Fruit fly (Drosophila melanogaster) whole organism, prepupa: ENCODE data around the gene aurA.
"Not testable (repeated sequence)": the region's sequence is repeated elsewhere in the genome, so short reads cannot be mapped to it uniquely, and the experiment has no call there.

Experiments
- Blimp-1 ChIP-seq: fragments of 200-800 bp; sonication (Bioruptor generic); optimal IDR thresholded peaks from 3 replicates; lab custom pipeline; 2017; ENCODE audit warnings: missing biosample characterization, missing genetic modification characterization, mild to moderate bottlenecking, moderate library complexity, missing genetic modification reagents
- CG10631 ChIP-seq: fragments of 200-800 bp; sonication (Bioruptor generic); optimal IDR thresholded peaks from 2 replicates; lab custom pipeline; 2016; ENCODE audit warnings: missing biosample characterization, missing genetic modification characterization
- CG11294 ChIP-seq: fragments of 200-800 bp; sonication (Bioruptor generic); IDR thresholded peaks from 2 replicates; pipeline ENCODE4 v1.3.6; 2022; ENCODE audit warnings: missing biosample characterization, missing genetic modification characterization
- CG11762 ChIP-seq: fragments of 200-800 bp; sonication (Bioruptor generic); optimal IDR thresholded peaks from 3 replicates; lab custom pipeline; 2016; ENCODE audit warnings: missing biosample characterization, missing genetic modification characterization; ENCODE audit not compliant: insufficient read depth
- CG15336 ChIP-seq: fragments of 200-800 bp; sonication (Bioruptor generic); IDR thresholded peaks from 2 replicates; pipeline ENCODE4 v1.3.6; 2022; ENCODE audit warnings: missing biosample characterization, missing genetic modification characterization
- CG1621 ChIP-seq: fragments of 200-800 bp; sonication (Bioruptor generic); optimal IDR thresholded peaks from 3 replicates; lab custom pipeline; 2018; ENCODE audit warnings: missing biosample characterization, mild to moderate bottlenecking, missing genetic modification characterization
- CG16779 ChIP-seq: fragments of 200-800 bp; sonication (Bioruptor generic); optimal IDR thresholded peaks from 3 replicates; lab custom pipeline; 2017; ENCODE audit warnings: missing biosample characterization, mild to moderate bottlenecking, missing genetic modification characterization
- CG34406 ChIP-seq: fragments of 200-800 bp; sonication (Bioruptor generic); optimal IDR thresholded peaks from 3 replicates; lab custom pipeline; 2016; ENCODE audit warnings: missing biosample characterization, missing genetic modification characterization
- CG3919 ChIP-seq: fragments of 200-800 bp; sonication (Bioruptor generic); optimal IDR thresholded peaks from 3 replicates; lab custom pipeline; 2016; ENCODE audit warnings: missing biosample characterization, missing genetic modification characterization
- CG4318 ChIP-seq: fragments of 200-800 bp; sonication (Bioruptor generic); optimal IDR thresholded peaks from 3 replicates; lab custom pipeline; 2017; ENCODE audit warnings: missing biosample characterization, mild to moderate bottlenecking, missing genetic modification characterization
- CG6163 ChIP-seq: fragments of 200-800 bp; sonication (Bioruptor generic); IDR thresholded peaks from 3 replicates; pipeline ENCODE4 v1.3.6; 2022; ENCODE audit warnings: missing biosample characterization, missing genetic modification characterization
- CG6276 ChIP-seq: fragments of 200-800 bp; sonication (Bioruptor generic); optimal IDR thresholded peaks from 2 replicates; lab custom pipeline; 2017; ENCODE audit warnings: missing biosample characterization, mild to moderate bottlenecking, missing genetic modification characterization
- CG6808 ChIP-seq: fragments of 200-800 bp; sonication (Bioruptor generic); optimal IDR thresholded peaks from 3 replicates; lab custom pipeline; 2017; ENCODE audit warnings: missing biosample characterization, missing genetic modification characterization, mild to moderate bottlenecking, moderate library complexity, missing genetic modification reagents
- CG7368 ChIP-seq: fragments of 200-800 bp; sonication (Bioruptor generic); optimal IDR thresholded peaks from 3 replicates; lab custom pipeline; 2016; ENCODE audit warnings: missing biosample characterization, missing genetic modification characterization
- CG8632 ChIP-seq: fragments of 200-800 bp; sonication (Bioruptor generic); optimal IDR thresholded peaks from 3 replicates; lab custom pipeline; 2016; ENCODE audit warnings: missing biosample characterization, missing genetic modification characterization
- CG9139 ChIP-seq: fragments of 200-800 bp; sonication (Bioruptor generic); optimal IDR thresholded peaks from 3 replicates; lab custom pipeline; 2017; ENCODE audit warnings: missing biosample characterization, mild to moderate bottlenecking, missing genetic modification characterization
- Eip75B ChIP-seq: fragments of 200-800 bp; sonication (Bioruptor generic); optimal IDR thresholded peaks from 3 replicates; lab custom pipeline; 2016; ENCODE audit warnings: missing biosample characterization, missing genetic modification characterization
- Eip78C ChIP-seq: fragments of 200-800 bp; sonication (Bioruptor generic); peaks from one replicate; lab custom pipeline; 2016; ENCODE audit warnings: missing biosample characterization, missing genetic modification characterization
- Eip93F ChIP-seq: fragments of 200-800 bp; sonication (Bioruptor generic); optimal IDR thresholded peaks from 2 replicates; lab custom pipeline; 2016; ENCODE audit warnings: missing biosample characterization, mild to moderate bottlenecking, missing genetic modification characterization
- Ets21C ChIP-seq: fragments of 200-800 bp; sonication (Bioruptor generic); optimal IDR thresholded peaks from 3 replicates; lab custom pipeline; 2016; ENCODE audit warnings: missing biosample characterization, missing genetic modification characterization
- Ets96B ChIP-seq: fragments of 200-800 bp; optimal IDR thresholded peaks from 2 replicates; lab custom pipeline; 2019; ENCODE audit warnings: missing biosample characterization, mild to moderate bottlenecking, missing genetic modification characterization, moderate library complexity
- Gug ChIP-seq: fragments of 200-800 bp; sonication (Bioruptor generic); IDR thresholded peaks from 2 replicates; pipeline ENCODE4 v1.3.6; 2022; ENCODE audit warnings: missing biosample characterization, missing genetic modification characterization
- Hr38 ChIP-seq: sonication (Bioruptor generic); optimal IDR thresholded peaks from 2 replicates; lab custom pipeline; 2016; ENCODE audit warnings: missing biosample characterization, missing genetic modification characterization
- Hr39 ChIP-seq: fragments of 200-800 bp; sonication (Bioruptor generic); optimal IDR thresholded peaks from 2 replicates; lab custom pipeline; 2016; ENCODE audit warnings: missing biosample characterization, missing genetic modification characterization
- Hr4 ChIP-seq: fragments of 200-800 bp; sonication (Bioruptor generic); optimal IDR thresholded peaks from 3 replicates; lab custom pipeline; 2016; ENCODE audit warnings: missing biosample characterization, missing genetic modification characterization
- Lpt ChIP-seq: fragments of 200-800 bp; sonication (Bioruptor generic); optimal IDR thresholded peaks from 3 replicates; lab custom pipeline; 2016; ENCODE audit warnings: missing biosample characterization, missing genetic modification characterization
- Met ChIP-seq: fragments of 200-800 bp; sonication (Bioruptor generic); optimal IDR thresholded peaks from 3 replicates; lab custom pipeline; 2016; ENCODE audit warnings: missing biosample characterization, missing genetic modification characterization
- OdsH ChIP-seq: fragments of 200-800 bp; sonication (Bioruptor generic); optimal IDR thresholded peaks from 3 replicates; lab custom pipeline; 2016; ENCODE audit warnings: missing biosample characterization, missing genetic modification characterization
- Sox15 ChIP-seq: fragments of 200-800 bp; sonication (Bioruptor generic); optimal IDR thresholded peaks from 3 replicates; lab custom pipeline; 2016; ENCODE audit warnings: missing biosample characterization, missing genetic modification characterization
- achi ChIP-seq: fragments of 200-800 bp; sonication (Bioruptor generic); optimal IDR thresholded peaks from 3 replicates; lab custom pipeline; 2016; ENCODE audit warnings: missing biosample characterization, missing genetic modification characterization
- dac ChIP-seq: fragments of 200-800 bp; sonication (Bioruptor generic); optimal IDR thresholded peaks from 2 replicates; lab custom pipeline; 2017; ENCODE audit warnings: missing biosample characterization, mild to moderate bottlenecking, missing genetic modification characterization
- esn ChIP-seq: fragments of 200-800 bp; sonication (Bioruptor generic); optimal IDR thresholded peaks from 2 replicates; lab custom pipeline; 2016; ENCODE audit warnings: missing biosample characterization, mild to moderate bottlenecking, missing genetic modification characterization, moderate library complexity
- fd59A ChIP-seq: fragments of 200-800 bp; sonication (Bioruptor generic); optimal IDR thresholded peaks from 2 replicates; lab custom pipeline; 2017; ENCODE audit warnings: missing biosample characterization, mild to moderate bottlenecking, missing genetic modification characterization, missing genetic modification reagents
- fkh ChIP-seq: fragments of 200-800 bp; sonication (Bioruptor generic); optimal IDR thresholded peaks from 3 replicates; lab custom pipeline; 2017; ENCODE audit warnings: missing biosample characterization, mild to moderate bottlenecking, missing genetic modification characterization, moderate library complexity
- net ChIP-seq: fragments of 200-800 bp; sonication (Bioruptor generic); optimal IDR thresholded peaks from 3 replicates; lab custom pipeline; 2016; ENCODE audit warnings: missing biosample characterization, missing genetic modification characterization
- pdm3 ChIP-seq: fragments of 200-800 bp; sonication (Bioruptor generic); optimal IDR thresholded peaks from 3 replicates; lab custom pipeline; 2016; ENCODE audit warnings: missing biosample characterization, missing genetic modification characterization
- salr ChIP-seq, 2 experiments: fragments of 200-800 bp; sonication (Bioruptor generic); optimal IDR thresholded peaks; 3 replicates each; lab custom pipeline; 2016 to 2018; ENCODE audit warnings: missing biosample characterization in 2 of 2, missing genetic modification characterization in 2 of 2, mild to moderate bottlenecking in 1 of 2
- svp ChIP-seq: fragments of 200-800 bp; sonication (Bioruptor generic); peaks from one replicate; lab custom pipeline; 2016; ENCODE audit warnings: missing biosample characterization, missing genetic modification characterization
- topi ChIP-seq: fragments of 200-800 bp; sonication (Bioruptor generic); optimal IDR thresholded peaks from 3 replicates; lab custom pipeline; 2016; ENCODE audit warnings: missing biosample characterization, missing genetic modification characterization
- vri ChIP-seq: fragments of 200-800 bp; sonication (Bioruptor generic); optimal IDR thresholded peaks from 3 replicates; lab custom pipeline; 2016; ENCODE audit warnings: missing biosample characterization, mild to moderate bottlenecking, missing genetic modification characterization

aurA gene

dm6 chr3R:11956444-11956843 is 6.5 kb upstream of the aurA start, which contains the start of gene Hsp70Aa:
TSS of gene Hsp70Aa (minus strand) at chr3R:11956544.
- TF ChIP-seq CG16779 (tag; lab: Kevin White, UChicago); CG34406 (GFP tag; lab: Kevin White, UChicago); CG6163 (GFP tag; lab: Robert Waterston, UW): not testable (repeated sequence)

- TF ChIP-seq Eip93F (GFP tag; lab: Kevin White, UChicago): no peak
- TF ChIP-seq CG6276 (GFP tag; lab: Kevin White, UChicago): no peak
- TF ChIP-seq vri (GFP tag; lab: Kevin White, UChicago): no peak
- no peak for TF ChIP-seq CG11294
- no peak for TF ChIP-seq Eip78C (GFP tag; lab: Kevin White, UChicago)
- TF ChIP-seq Blimp-1 (GFP tag; lab: Kevin White, UChicago): no peak
- no peak for TF ChIP-seq CG9139 (GFP tag; lab: Kevin White, UChicago)
- TF ChIP-seq pdm3 (GFP tag; lab: Kevin White, UChicago): no peak
- no peak for TF ChIP-seq CG1621 (tag; lab: Kevin White, UChicago)
- TF ChIP-seq Gug (GFP tag; lab: Robert Waterston, UW): no peak
- TF ChIP-seq CG15336: no peak
These were observed 5.5 kb upstream of the aurA start for dm6 chr3R:11957388-11957787.

- TF ChIP-seq CG8632; CG1621 (tag; lab: Kevin White, UChicago); CG6163 (GFP tag; lab: Robert Waterston, UW): not testable (repeated sequence)
These were observed 4.7 kb upstream of the aurA start, which contains the start of gene Hsp70Ab for dm6 chr3R:11958235-11958634. TSS of gene Hsp70Ab (plus strand) at chr3R:11958535.

dm6 chr3R:11964000-11964399 is 1.1 kb downstream of the aurA start:
- TF ChIP-seq CG16779 (tag; lab: Kevin White, UChicago) (no peak), Ets96B (no peak), svp (no peak), Hr38 (GFP tag; lab: Kevin White, UChicago) (no peak), net (GFP tag; lab: Kevin White, UChicago) (no peak), CG7368 (no peak), Hr4 (no peak), CG4318 (GFP tag; lab: Kevin White, UChicago) (no peak), CG15336 (no peak), Eip93F (GFP tag; lab: Kevin White, UChicago) (no peak), salr (GFP tag; optimal IDR thresholded peaks at IDR 0.05; lab: Kevin White, UChicago) (no peak)

- TF ChIP-seq CG6808 (GFP tag; lab: Kevin White, UChicago) (peak; percentile 9), topi (GFP tag; lab: Kevin White, UChicago) (no peak), Hr39 (GFP tag; lab: Kevin White, UChicago) (peak; percentile 24), CG6276 (GFP tag; lab: Kevin White, UChicago) (no peak), fd59A (GFP tag; lab: Kevin White, UChicago) (no peak), CG1621 (tag; lab: Kevin White, UChicago) (no peak), CG15336 (no peak; the same call in 1 of the 2 replicates), Sox15 (GFP tag; lab: Kevin White, UChicago) (no peak), CG6163 (GFP tag; lab: Robert Waterston, UW) (no peak), Eip78C (GFP tag; lab: Kevin White, UChicago) (peak; percentile 36), Ets21C (GFP tag; lab: Kevin White, UChicago) (peak; percentile 14), net (GFP tag; lab: Kevin White, UChicago) (no peak), dac (GFP tag; lab: Kevin White, UChicago) (no peak), CG3919 (GFP tag; lab: Kevin White, UChicago) (peak; percentile 33), esn (GFP tag; lab: Kevin White, UChicago) (peak; percentile 31), CG10631 (GFP tag; lab: Kevin White, UChicago) (peak; percentile 29), Eip75B (GFP tag; lab: Kevin White, UChicago) (peak; percentile 40), Ets96B (peak; percentile 32), achi (GFP tag; lab: Kevin White, UChicago) (peak; percentile 15), salr (GFP tag; optimal IDR thresholded peaks at IDR 0.05; lab: Kevin White, UChicago) (no peak), Met (GFP tag; lab: Kevin White, UChicago) (peak; percentile 40), CG11762 (no peak), fkh (GFP tag; lab: Kevin White, UChicago) (no peak), pdm3 (GFP tag; lab: Kevin White, UChicago) (no peak), Lpt (no peak), Hr38 (GFP tag; lab: Kevin White, UChicago) (no peak), Gug (GFP tag; lab: Robert Waterston, UW) (no peak), CG34406 (GFP tag; lab: Kevin White, UChicago) (no peak), OdsH (GFP tag; lab: Kevin White, UChicago) (peak; percentile 24)
These were observed 4.5 kb downstream of the aurA start, which contains the start of the genes CG12213 and GC1 for dm6 chr3R:11967262-11968029. TSS of gene CG12213 (minus strand) at chr3R:11967691. TSS of gene GC1 (plus strand) at chr3R:11967708.
